Worm (Caenorhabditis elegans) whole organism, midembryonic: Measurements from ENCODE around the gene clec-171.
A peak's percentile ranks its signal among the peaks of the same experiment; 100 is the strongest.

Experiments used
- T22C8.4 ChIP-seq: fragments of 200-800 bp; sonication (Bioruptor generic); IDR thresholded peaks from 2 replicates; pipeline ENCODE4 v1.3.6; 2022; ENCODE audit warnings: missing genetic modification characterization, missing compliant biosample characterization
- cog-1 ChIP-seq: sonication (generic microtip); optimal IDR thresholded peaks from 2 replicates; lab custom pipeline; 2016; ENCODE audit warnings: missing genetic modification characterization, missing compliant biosample characterization
- flt-1 ChIP-seq: fragments of 200-800 bp; sonication (Bioruptor generic); IDR thresholded peaks from 2 replicates; pipeline ENCODE4 v1.3.6; 2022; ENCODE audit warnings: missing genetic modification characterization, missing compliant biosample characterization
- klf-2 ChIP-seq: fragments of 200-800 bp; sonication (Bioruptor generic); conservative IDR thresholded peaks from 2 replicates; pipeline ENCODE4 v1.3.6; 2022; ENCODE audit warnings: missing genetic modification reagents, missing genetic modification characterization, missing compliant biosample characterization
- med-1 ChIP-seq: sonication (generic microtip); optimal IDR thresholded peaks from 2 replicates; lab custom pipeline; 2017; ENCODE audit warnings: missing genetic modification characterization, mild to moderate bottlenecking, missing compliant biosample characterization, antibody characterized with exemption, missing genetic modification reagents; ENCODE audit not compliant: insufficient read depth
- ref-1 ChIP-seq: fragments of 200-800 bp; sonication (Bioruptor generic); conservative IDR thresholded peaks from 2 replicates; pipeline ENCODE4 v1.3.6; 2022; ENCODE audit warnings: missing genetic modification reagents, missing genetic modification characterization, missing compliant biosample characterization
- tab-1 ChIP-seq: fragments of 200-800 bp; sonication (Bioruptor generic); IDR thresholded peaks from 2 replicates; pipeline ENCODE4 v1.3.6; 2022; ENCODE audit warnings: missing genetic modification characterization, missing compliant biosample characterization
- ztf-23 ChIP-seq: fragments of 200-800 bp; sonication (Bioruptor generic); IDR thresholded peaks from 2 replicates; pipeline ENCODE4 v1.3.6; 2022; ENCODE audit warnings: missing genetic modification reagents, missing genetic modification characterization, missing compliant biosample characterization
- ztf-29 ChIP-seq: fragments of 200-800 bp; sonication (Bioruptor generic); IDR thresholded peaks from 2 replicates; pipeline ENCODE4 v1.3.6; 2022; ENCODE audit warnings: missing genetic modification reagents, missing genetic modification characterization, missing compliant biosample characterization

The clec-171 gene

ce11 chrIV:1408137-1408536, 19.0 kb downstream of the clec-171 start:
- TF ChIP-seq ref-1 (GFP tag; lab: Robert Waterston, UW): no peak
- peak; percentile 96 for TF ChIP-seq T22C8.4

- TF ChIP-seq tab-1 (GFP tag; lab: Robert Waterston, UW) (no peak), T22C8.4 (peak; percentile 75)
Measured at ce11 chrIV:1407507-1407906, 19.7 kb downstream of the clec-171 start.

ce11 chrIV:1407049-1407448, 20.1 kb downstream of the clec-171 start:
- TF ChIP-seq ztf-29 (GFP tag; lab: Robert Waterston, UW): no peak
- no peak for TF ChIP-seq tab-1 (GFP tag; lab: Robert Waterston, UW)
- no peak for TF ChIP-seq ztf-23 (GFP tag; lab: Robert Waterston, UW)
- TF ChIP-seq klf-2 (GFP tag; lab: Robert Waterston, UW): no peak
- TF ChIP-seq flt-1: no peak
- TF ChIP-seq T22C8.4: no peak
- TF ChIP-seq cog-1 (tag; lab: Kevin White, UChicago): no peak
- TF ChIP-seq med-1 (GFP tag; lab: Kevin White, UChicago): no peak
- no peak for TF ChIP-seq ref-1 (GFP tag; lab: Robert Waterston, UW)

- TF ChIP-seq cog-1 (tag; lab: Kevin White, UChicago): no peak
- TF ChIP-seq ztf-29 (GFP tag; lab: Robert Waterston, UW): no peak
- TF ChIP-seq tab-1 (GFP tag; lab: Robert Waterston, UW): no peak
- no peak for TF ChIP-seq ref-1 (GFP tag; lab: Robert Waterston, UW)
- TF ChIP-seq klf-2 (GFP tag; lab: Robert Waterston, UW): no peak
- no peak for TF ChIP-seq T22C8.4
- TF ChIP-seq ztf-23 (GFP tag; lab: Robert Waterston, UW): no peak
Measured at ce11 chrIV:1406267-1406666, 20.9 kb downstream of the clec-171 start, which contains the start of gene spp-31. Gene spp-31, plus strand, starts transcription at chrIV:1406567.

ce11 chrIV:1405780-1406179, 21.4 kb downstream of the clec-171 start:
- TF ChIP-seq ref-1 (GFP tag; lab: Robert Waterston, UW) (no peak), tab-1 (GFP tag; lab: Robert Waterston, UW) (no peak), klf-2 (GFP tag; lab: Robert Waterston, UW) (no peak), ztf-29 (GFP tag; lab: Robert Waterston, UW) (no peak), flt-1 (no peak), med-1 (GFP tag; lab: Kevin White, UChicago) (no peak), ztf-23 (GFP tag; lab: Robert Waterston, UW) (no peak), cog-1 (tag; lab: Kevin White, UChicago) (no peak), T22C8.4 (no peak)

- TF ChIP-seq ztf-29 (GFP tag; lab: Robert Waterston, UW): no peak
- no peak for TF ChIP-seq ztf-23 (GFP tag; lab: Robert Waterston, UW)
- TF ChIP-seq tab-1 (GFP tag; lab: Robert Waterston, UW): no peak
- no peak for TF ChIP-seq T22C8.4
- no peak for TF ChIP-seq med-1 (GFP tag; lab: Kevin White, UChicago)
- no peak for TF ChIP-seq flt-1
- no peak for TF ChIP-seq cog-1 (tag; lab: Kevin White, UChicago)
- TF ChIP-seq ref-1 (GFP tag; lab: Robert Waterston, UW): no peak
- no peak for TF ChIP-seq klf-2 (GFP tag; lab: Robert Waterston, UW)
Measured at ce11 chrIV:1403960-1404359, 23.2 kb downstream of the clec-171 start.

ce11 chrIV:1400016-1400415, 27.2 kb downstream of the clec-171 start:
- peak; percentile 71 for TF ChIP-seq T22C8.4
- no peak for TF ChIP-seq ref-1 (GFP tag; lab: Robert Waterston, UW)

- TF ChIP-seq T22C8.4 (no peak), klf-2 (GFP tag; lab: Robert Waterston, UW) (no peak)
Measured at ce11 chrIV:1397895-1398294, 29.3 kb downstream of the clec-171 start.

ce11 chrIV:1394077-1394476, 33.1 kb downstream of the clec-171 start:
- TF ChIP-seq tab-1 (GFP tag; lab: Robert Waterston, UW): no peak
- TF ChIP-seq flt-1: no peak
- no peak for TF ChIP-seq cog-1 (tag; lab: Kevin White, UChicago)
- no peak for TF ChIP-seq ref-1 (GFP tag; lab: Robert Waterston, UW)
- TF ChIP-seq klf-2 (GFP tag; lab: Robert Waterston, UW): no peak
- TF ChIP-seq ztf-23 (GFP tag; lab: Robert Waterston, UW): no peak
- TF ChIP-seq med-1 (GFP tag; lab: Kevin White, UChicago): no peak
- TF ChIP-seq T22C8.4: no peak

- TF ChIP-seq cog-1 (tag; lab: Kevin White, UChicago) (no peak), klf-2 (GFP tag; lab: Robert Waterston, UW) (no peak), T22C8.4 (no peak), flt-1 (no peak), tab-1 (GFP tag; lab: Robert Waterston, UW) (no peak), ztf-23 (GFP tag; lab: Robert Waterston, UW) (no peak), med-1 (GFP tag; lab: Kevin White, UChicago) (no peak), ztf-29 (GFP tag; lab: Robert Waterston, UW) (no peak), ref-1 (GFP tag; lab: Robert Waterston, UW) (no peak)
Measured at ce11 chrIV:1391446-1391845, 35.7 kb downstream of the clec-171 start.

ce11 chrIV:1390102-1390501, 37.1 kb downstream of the clec-171 start:
- no peak for TF ChIP-seq klf-2 (GFP tag; lab: Robert Waterston, UW)
- TF ChIP-seq ztf-23 (GFP tag; lab: Robert Waterston, UW): no peak
- no peak for TF ChIP-seq cog-1 (tag; lab: Kevin White, UChicago)
- TF ChIP-seq ztf-29 (GFP tag; lab: Robert Waterston, UW): no peak
- TF ChIP-seq ref-1 (GFP tag; lab: Robert Waterston, UW): no peak
- no peak for TF ChIP-seq med-1 (GFP tag; lab: Kevin White, UChicago)
- no peak for TF ChIP-seq flt-1
- no peak for TF ChIP-seq T22C8.4
- TF ChIP-seq tab-1 (GFP tag; lab: Robert Waterston, UW): no peak
